Worm (Caenorhabditis elegans) whole organism, mixed stage, embryonic: ENCODE data around the gene col-131.

ENCODE experiments used
- M03D4.4 ChIP-seq: sonication (generic microtip); optimal IDR thresholded peaks from 2 replicates; lab custom pipeline; 2017; ENCODE audit warnings: mild to moderate bottlenecking, missing genetic modification characterization, missing compliant biosample characterization
- bed-3 ChIP-seq: fragments of 200-800 bp; sonication (Bioruptor generic); optimal IDR thresholded peaks from 3 replicates; lab custom pipeline; 2018; ENCODE audit warnings: mild to moderate bottlenecking, missing genetic modification characterization, moderate library complexity, missing compliant biosample characterization
- blmp-1 ChIP-seq: fragments of 150-350 bp; optimal IDR thresholded peaks from 2 replicates; lab custom pipeline; 2014; ENCODE audit warnings: missing biosample characterization, missing genetic modification characterization
- ceh-43 ChIP-seq: fragments of 200-800 bp; sonication (Bioruptor generic); optimal IDR thresholded peaks from 2 replicates; lab custom pipeline; 2018; ENCODE audit warnings: mild to moderate bottlenecking, missing genetic modification characterization, moderate library complexity, missing compliant biosample characterization
- ceh-83 ChIP-seq: fragments of 200-800 bp; sonication (Bioruptor generic); optimal IDR thresholded peaks from 2 replicates; lab custom pipeline; 2018; ENCODE audit warnings: mild to moderate bottlenecking, missing genetic modification characterization, missing compliant biosample characterization
- ces-1 ChIP-seq: fragments of 150-350 bp; optimal IDR thresholded peaks from 2 replicates; lab custom pipeline; 2014; ENCODE audit warnings: missing biosample characterization, missing genetic modification reagents, missing genetic modification characterization
- drap-1 ChIP-seq: fragments of 200-800 bp; sonication (Bioruptor generic); optimal IDR thresholded peaks from 3 replicates; lab custom pipeline; 2018; ENCODE audit warnings: mild to moderate bottlenecking, missing genetic modification characterization, missing compliant biosample characterization
- elt-1 ChIP-seq: sonication (generic microtip); optimal IDR thresholded peaks from 2 replicates; lab custom pipeline; 2017; ENCODE audit warnings: missing genetic modification characterization, mild to moderate bottlenecking, missing compliant biosample characterization, antibody characterized with exemption, moderate library complexity, borderline replicate concordance; ENCODE audit not compliant: insufficient read depth
- elt-3 ChIP-seq: fragments of 150-350 bp; optimal IDR thresholded peaks from 2 replicates; lab custom pipeline; 2014; ENCODE audit warnings: missing biosample characterization, missing genetic modification characterization
- flh-1 ChIP-seq: fragments of 200-800 bp; sonication (Bioruptor generic); optimal IDR thresholded peaks from 2 replicates; lab custom pipeline; 2018; ENCODE audit warnings: mild to moderate bottlenecking, missing genetic modification characterization, moderate library complexity, missing compliant biosample characterization
- ham-2 ChIP-seq: fragments of 200-800 bp; sonication (Bioruptor generic); optimal IDR thresholded peaks from 2 replicates; lab custom pipeline; 2018; ENCODE audit warnings: mild to moderate bottlenecking, missing genetic modification characterization, missing compliant biosample characterization
- hlh-1 ChIP-seq: fragments of 150-350 bp; optimal IDR thresholded peaks from 2 replicates; lab custom pipeline; 2014; ENCODE audit warnings: missing biosample characterization, missing genetic modification reagents, missing genetic modification characterization
- lin-13 ChIP-seq: fragments of 150-350 bp; optimal IDR thresholded peaks from 2 replicates; lab custom pipeline; 2014; ENCODE audit warnings: missing biosample characterization, missing genetic modification characterization
- lin-32 ChIP-seq: fragments of 200-800 bp; sonication (Bioruptor generic); optimal IDR thresholded peaks from 2 replicates; lab custom pipeline; 2018; ENCODE audit warnings: mild to moderate bottlenecking, missing genetic modification characterization, missing compliant biosample characterization
- lsy-2 ChIP-seq: fragments of 150-350 bp; optimal IDR thresholded peaks from 2 replicates; lab custom pipeline; 2014; ENCODE audit warnings: missing biosample characterization, missing genetic modification characterization
- mab-5 ChIP-seq: fragments of 150-350 bp; optimal IDR thresholded peaks from 2 replicates; lab custom pipeline; 2014; ENCODE audit warnings: missing biosample characterization, missing genetic modification characterization
- mep-1 ChIP-seq: fragments of 150-350 bp; optimal IDR thresholded peaks from 2 replicates; lab custom pipeline; 2017; ENCODE audit warnings: missing biosample characterization, missing genetic modification reagents, missing genetic modification characterization, inconsistent platforms
- mls-2 ChIP-seq: sonication (generic microtip); optimal IDR thresholded peaks from 2 replicates; lab custom pipeline; 2016; ENCODE audit warnings: mild to moderate bottlenecking, missing genetic modification characterization, moderate library complexity, missing compliant biosample characterization
- nhr-12 ChIP-seq: fragments of 150-350 bp; optimal IDR thresholded peaks from 2 replicates; lab custom pipeline; 2014; ENCODE audit warnings: missing biosample characterization, missing genetic modification characterization
- nhr-2 ChIP-seq: fragments of 150-350 bp; optimal IDR thresholded peaks from 2 replicates; lab custom pipeline; 2014; ENCODE audit warnings: missing biosample characterization, missing genetic modification characterization
- nhr-237 ChIP-seq: fragments of 150-350 bp; optimal IDR thresholded peaks from 2 replicates; lab custom pipeline; 2014; ENCODE audit warnings: missing biosample characterization, missing genetic modification characterization
- nhr-28 ChIP-seq: fragments of 150-350 bp; optimal IDR thresholded peaks from 2 replicates; lab custom pipeline; 2014; ENCODE audit warnings: missing biosample characterization, missing genetic modification characterization
- nhr-76 ChIP-seq: sonication (generic microtip); optimal IDR thresholded peaks from 2 replicates; lab custom pipeline; 2017; ENCODE audit warnings: missing biosample characterization, missing genetic modification characterization
- pha-4 ChIP-seq: fragments of 150-350 bp; optimal IDR thresholded peaks from 2 replicates; lab custom pipeline; 2018; ENCODE audit warnings: missing biosample characterization, missing genetic modification reagents, missing genetic modification characterization
- sem-2 ChIP-seq: fragments of 200-800 bp; sonication (Bioruptor generic); optimal IDR thresholded peaks from 2 replicates; lab custom pipeline; 2018; ENCODE audit warnings: mild to moderate bottlenecking, missing genetic modification characterization, missing compliant biosample characterization
- snpc-4 ChIP-seq: fragments of 150-350 bp; optimal IDR thresholded peaks from 2 replicates; lab custom pipeline; 2014; ENCODE audit warnings: missing biosample characterization, missing genetic modification characterization
- sptf-1 ChIP-seq: sonication (generic microtip); optimal IDR thresholded peaks from 2 replicates; lab custom pipeline; 2017; ENCODE audit warnings: mild to moderate bottlenecking, missing genetic modification characterization, moderate library complexity, missing compliant biosample characterization
- tbx-8 ChIP-seq: fragments of 200-800 bp; sonication (Bioruptor generic); optimal IDR thresholded peaks from 2 replicates; lab custom pipeline; 2018; ENCODE audit warnings: mild to moderate bottlenecking, missing genetic modification characterization, moderate library complexity, missing compliant biosample characterization
- unc-120 ChIP-seq: sonication (generic microtip); optimal IDR thresholded peaks from 2 replicates; lab custom pipeline; 2017; ENCODE audit warnings: missing genetic modification characterization, missing compliant biosample characterization; ENCODE audit not compliant: poor library complexity, severe bottlenecking
- unc-39 ChIP-seq: fragments of 150-350 bp; optimal IDR thresholded peaks from 2 replicates; lab custom pipeline; 2014; ENCODE audit warnings: missing biosample characterization, missing genetic modification characterization
- unc-62 ChIP-seq: fragments of 150-350 bp; optimal IDR thresholded peaks from 2 replicates; lab custom pipeline; 2014; ENCODE audit warnings: missing biosample characterization, missing genetic modification reagents, missing genetic modification characterization
- ztf-11 ChIP-seq: fragments of 150-350 bp; optimal IDR thresholded peaks from 2 replicates; lab custom pipeline; 2014; ENCODE audit warnings: missing biosample characterization, missing genetic modification characterization

Gene col-131

DNA sequence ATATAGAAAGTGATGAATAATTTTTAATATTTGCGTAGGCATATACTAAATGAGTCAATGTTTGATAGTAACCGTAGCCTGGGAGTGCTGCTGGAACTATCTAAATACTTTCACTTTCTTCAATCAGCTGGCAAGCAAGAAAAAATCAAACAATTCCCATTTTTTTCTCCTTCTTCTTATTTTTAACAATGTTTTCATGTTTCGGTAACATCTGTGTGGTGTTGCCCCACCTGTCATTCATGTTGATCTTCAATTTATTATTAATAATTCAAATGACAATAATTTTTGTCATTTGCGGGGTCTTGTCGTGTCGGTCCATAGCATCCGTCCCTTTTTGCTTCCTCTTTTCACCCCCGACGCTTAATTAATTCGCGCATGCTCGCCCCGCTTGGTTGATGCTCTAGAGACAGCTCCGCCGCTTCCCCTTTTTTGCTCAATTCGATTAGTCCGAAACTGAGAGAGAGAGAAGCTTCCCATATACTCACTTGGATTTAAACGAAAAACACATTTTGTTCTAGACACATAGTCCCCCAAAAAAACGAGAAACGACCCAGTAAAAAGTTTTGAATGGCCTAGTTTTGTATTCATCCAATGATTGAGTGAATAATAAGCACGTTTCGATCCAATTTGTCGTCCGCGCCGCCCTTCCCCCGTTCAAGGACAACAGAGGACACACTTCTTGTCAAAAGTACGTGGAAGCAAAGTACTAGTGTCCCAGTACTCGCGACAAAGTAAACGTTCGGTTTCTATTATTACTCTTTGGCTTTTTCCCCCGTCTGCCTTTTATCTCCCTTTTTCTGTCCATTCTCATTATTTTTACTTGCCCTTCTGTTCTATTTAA lies 39.1 kb downstream of the col-131 start:
- TF ChIP-seq unc-62 (GFP tag; lab: Kevin White, UChicago) = peak; percentile 10
- TF ChIP-seq mls-2 (tag; lab: Kevin White, UChicago) = peak; percentile 62
- TF ChIP-seq nhr-28 = no peak
- TF ChIP-seq tbx-8 = no peak
- TF ChIP-seq lsy-2 (tag; lab: Kevin White, UChicago) = no peak
- peak; percentile 75 for TF ChIP-seq ces-1 (GFP tag; lab: Kevin White, UChicago)

DNA sequence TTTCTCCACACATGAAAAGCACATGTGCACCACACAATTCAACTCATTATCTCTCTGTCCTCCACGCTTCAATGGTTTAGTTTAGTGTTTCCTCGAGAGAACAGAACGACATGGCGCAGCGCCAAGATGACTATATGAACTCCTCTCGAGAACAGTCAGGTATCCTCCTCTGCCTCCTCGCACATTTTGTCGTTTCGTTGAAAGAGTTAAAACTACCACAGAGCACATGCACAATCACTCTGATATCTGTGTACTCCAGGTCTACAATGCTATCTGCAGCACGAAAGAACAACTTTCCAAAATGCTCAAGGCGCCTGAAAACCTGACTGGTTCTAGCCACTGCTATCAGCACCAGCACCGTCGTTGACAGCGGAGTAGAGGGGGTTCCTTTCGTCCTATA lies 40.3 kb downstream of the col-131 start:
- TF ChIP-seq flh-1 (GFP tag; lab: Kevin White, UChicago) (no peak), M03D4.4 (tag; lab: Kevin White, UChicago) (no peak), unc-39 (no peak), pha-4 (tag; lab: Kevin White, UChicago) (no peak), elt-1 (tag; lab: Kevin White, UChicago) (no peak), mab-5 (tag; lab: Kevin White, UChicago) (no peak), elt-3 (tag; lab: Kevin White, UChicago) (no peak), ham-2 (GFP tag; lab: Kevin White, UChicago) (no peak)
- TF ChIP-seq, all 35 proteins: peak for 0

DNA sequence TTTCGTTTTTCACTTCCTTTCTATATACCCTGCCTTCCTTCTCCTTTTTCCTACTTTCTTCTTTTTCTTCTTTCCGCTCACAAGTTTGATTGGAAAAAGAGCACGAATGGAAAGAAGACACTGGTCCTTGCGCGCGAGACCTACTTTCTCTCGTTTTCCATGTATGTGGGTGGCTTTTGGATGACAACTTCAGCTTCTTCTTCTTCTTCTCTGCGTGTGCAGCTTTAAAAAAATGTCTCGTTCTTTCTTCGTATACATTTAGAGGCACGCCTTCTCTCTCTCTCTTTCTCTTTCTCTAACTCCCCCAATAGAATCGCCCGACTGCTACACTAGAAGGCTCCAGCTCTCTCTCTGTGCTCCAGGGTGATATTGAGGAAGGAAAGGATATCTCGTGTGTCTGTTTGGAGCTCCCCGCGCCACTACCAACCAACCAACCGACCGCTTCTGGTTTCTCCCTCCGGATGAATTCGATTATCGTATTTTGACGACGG lies 41.2 kb downstream of the col-131 start:
- TF ChIP-seq lsy-2 (tag; lab: Kevin White, UChicago) (no peak), nhr-12 (tag; lab: Kevin White, UChicago) (no peak), mep-1 (tag; lab: Kevin White, UChicago) (no peak), M03D4.4 (tag; lab: Kevin White, UChicago) (peak; percentile 35), lin-13 (no peak), sptf-1 (tag; lab: Kevin White, UChicago) (peak; percentile 47), unc-120 (no peak), ces-1 (GFP tag; lab: Kevin White, UChicago) (peak; percentile 89)

DNA sequence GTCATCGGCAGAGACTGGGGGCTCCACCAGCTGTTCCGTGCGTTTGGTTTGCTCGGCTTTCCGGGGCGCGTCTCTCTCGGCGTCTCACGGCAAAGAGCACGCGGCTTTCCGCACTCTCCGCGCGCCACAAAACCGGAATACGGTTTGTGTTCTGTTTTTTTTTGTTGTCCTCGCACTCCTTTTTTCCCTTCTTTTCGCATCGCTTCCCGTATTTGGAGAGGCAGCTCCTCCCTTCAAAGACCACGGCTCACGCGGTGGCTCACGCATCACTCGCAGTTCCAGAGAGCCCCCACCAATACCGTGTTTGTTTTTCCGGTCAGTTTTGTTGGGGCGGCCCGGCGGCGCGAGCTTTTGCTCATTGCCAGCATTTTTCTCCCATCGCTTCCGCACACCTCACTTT lies 44.2 kb downstream of the col-131 start:
- TF ChIP-seq pha-4 (tag; lab: Kevin White, UChicago) = peak; percentile 8
- no peak for TF ChIP-seq elt-1 (tag; lab: Kevin White, UChicago)
- no peak for TF ChIP-seq tbx-8
- TF ChIP-seq nhr-2 (tag; lab: Kevin White, UChicago) = no peak
- no peak for TF ChIP-seq elt-3 (tag; lab: Kevin White, UChicago)
- no peak for TF ChIP-seq nhr-237 (tag; lab: Kevin White, UChicago)
- no peak for TF ChIP-seq mab-5 (tag; lab: Kevin White, UChicago)
- no peak for TF ChIP-seq lin-32 (GFP tag; lab: Kevin White, UChicago)
- TF ChIP-seq flh-1 (GFP tag; lab: Kevin White, UChicago) = no peak
- peak; percentile 31 for TF ChIP-seq unc-120
- peak; percentile 27 for TF ChIP-seq drap-1
- peak; percentile 51 for TF ChIP-seq sptf-1 (tag; lab: Kevin White, UChicago)
- TF ChIP-seq blmp-1 = no peak

DNA sequence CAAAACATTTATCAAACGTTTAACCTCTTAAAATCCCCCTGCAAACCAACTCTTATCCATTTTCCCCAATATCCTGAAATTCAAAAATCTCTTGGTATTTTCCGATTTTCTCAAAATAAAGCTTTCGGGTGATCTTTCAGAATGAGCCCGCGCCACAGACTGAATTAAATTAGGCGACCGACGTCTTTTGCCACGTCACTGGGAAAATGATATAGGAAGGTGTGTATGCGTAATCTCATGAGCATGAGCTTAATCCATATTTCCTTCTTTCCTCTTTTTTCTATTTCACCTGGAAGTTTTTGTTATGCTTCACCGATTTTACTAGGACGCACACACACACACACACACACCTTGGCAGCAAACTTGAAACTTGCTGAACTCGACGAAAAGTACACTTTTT lies 46.1 kb downstream of the col-131 start:
- TF ChIP-seq hlh-1 (tag; lab: Kevin White, UChicago) (no peak), elt-3 (tag; lab: Kevin White, UChicago) (no peak)

DNA sequence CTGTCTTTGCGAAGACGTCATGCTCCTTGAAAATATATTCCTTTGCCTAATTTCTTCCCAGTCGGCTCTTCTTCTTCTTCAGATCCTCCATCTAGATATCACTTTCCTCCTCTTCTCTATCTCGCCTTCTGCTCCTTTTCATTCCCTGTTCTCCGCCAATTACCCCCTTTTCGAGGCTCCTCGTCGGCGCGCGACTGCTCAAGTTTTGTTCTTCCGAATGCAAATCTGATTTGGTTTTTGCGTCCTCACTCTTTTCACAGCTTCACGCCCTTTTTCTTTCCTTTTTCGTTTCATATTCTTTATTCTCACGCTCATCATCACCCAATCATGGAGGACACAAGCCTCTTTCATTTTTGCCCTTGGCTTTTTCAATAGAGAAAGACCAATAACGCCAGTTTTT lies 50.3 kb downstream of the col-131 start:
- TF ChIP-seq snpc-4 (tag; lab: Kevin White, UChicago) (no peak), lsy-2 (tag; lab: Kevin White, UChicago) (no peak), mep-1 (tag; lab: Kevin White, UChicago) (no peak), pha-4 (tag; lab: Kevin White, UChicago) (no peak), nhr-76 (tag; lab: Kevin White, UChicago) (no peak), bed-3 (GFP tag; lab: Kevin White, UChicago) (no peak), ceh-43 (GFP tag; lab: Kevin White, UChicago) (no peak), unc-62 (GFP tag; lab: Kevin White, UChicago) (no peak), ztf-11 (tag; lab: Kevin White, UChicago) (no peak), ces-1 (GFP tag; lab: Kevin White, UChicago) (peak; percentile 76), nhr-237 (tag; lab: Kevin White, UChicago) (no peak), flh-1 (GFP tag; lab: Kevin White, UChicago) (no peak), tbx-8 (no peak), lin-13 (no peak), elt-3 (tag; lab: Kevin White, UChicago) (no peak), drap-1 (no peak), mls-2 (tag; lab: Kevin White, UChicago) (no peak), unc-39 (no peak), unc-120 (peak; percentile 7), blmp-1 (no peak), lin-32 (GFP tag; lab: Kevin White, UChicago) (no peak), sptf-1 (tag; lab: Kevin White, UChicago) (peak; percentile 36), ceh-83 (GFP tag; lab: Kevin White, UChicago) (no peak), sem-2 (GFP tag; lab: Kevin White, UChicago) (no peak), M03D4.4 (tag; lab: Kevin White, UChicago) (peak; percentile 1)
